Worm (Caenorhabditis elegans) whole organism, L1 larva: ENCODE results near the gene sos-1.

ENCODE experiments used
- C04F5.9 ChIP-seq: sonication (generic microtip); optimal IDR thresholded peaks from 2 replicates; lab custom pipeline; 2016; ENCODE audit warnings: missing genetic modification characterization, missing compliant biosample characterization
- C16A3.4 ChIP-seq: fragments of 150-350 bp; optimal IDR thresholded peaks from 2 replicates; lab custom pipeline; 2014; ENCODE audit warnings: missing biosample characterization, missing genetic modification characterization
- C34B4.2 ChIP-seq: sonication (generic microtip); optimal IDR thresholded peaks from 2 replicates; lab custom pipeline; 2017; ENCODE audit warnings: mild to moderate bottlenecking, missing genetic modification characterization, missing compliant biosample characterization
- F16B12.6 ChIP-seq: fragments of 150-350 bp; optimal IDR thresholded peaks from 2 replicates; lab custom pipeline; 2014; ENCODE audit warnings: missing biosample characterization, missing genetic modification characterization
- aly-2 ChIP-seq: fragments of 150-350 bp; optimal IDR thresholded peaks from 2 replicates; lab custom pipeline; 2014; ENCODE audit warnings: missing biosample characterization, missing genetic modification characterization
- ceh-88 ChIP-seq: fragments of 200-800 bp; sonication (Bioruptor generic); IDR thresholded peaks from 2 replicates; pipeline ENCODE4 v1.3.6; 2022; ENCODE audit warnings: missing genetic modification characterization, missing compliant biosample characterization
- dpl-1 ChIP-seq, 3 experiments: fragments of 150-350 bp in 2 of 3; sonication (generic microtip) in 1 of 3; optimal IDR thresholded peaks; 2 replicates each; lab custom pipeline; 2014 to 2017; ENCODE audit warnings: missing biosample characterization in 3 of 3, missing genetic modification characterization in 3 of 3, missing genetic modification reagents in 3 of 3
- efl-1 ChIP-seq, 4 experiments: fragments of 150-350 bp; optimal IDR thresholded peaks in 3 of 4; peaks in 1 of 4; 1 replicate in 1 of 4; 2 replicates in 3 of 4; lab custom pipeline; 2014; ENCODE audit warnings: missing biosample characterization in 2 of 4, missing genetic modification characterization in 2 of 4, missing genetic modification reagents in 2 of 4
- elt-2 ChIP-seq: sonication (generic microtip); optimal IDR thresholded peaks from 2 replicates; lab custom pipeline; 2016; ENCODE audit warnings: missing genetic modification characterization, mild to moderate bottlenecking, inconsistent platforms, missing compliant biosample characterization, missing genetic modification reagents
- elt-3 ChIP-seq, 6 experiments: fragments of 150-350 bp in 1 of 6; sonication (generic microtip); optimal IDR thresholded peaks; 2 replicates each; lab custom pipeline; 2017 to 2018; ENCODE audit warnings: missing biosample characterization in 6 of 6, missing genetic modification characterization in 6 of 6, inconsistent platforms in 1 of 6
- ets-5 ChIP-seq: fragments of 200-800 bp; sonication (Bioruptor generic); IDR thresholded peaks from 2 replicates; pipeline ENCODE4 v1.3.6; 2022; ENCODE audit warnings: missing genetic modification characterization, missing compliant biosample characterization
- fkh-10 ChIP-seq: sonication (generic microtip); optimal IDR thresholded peaks from 2 replicates; lab custom pipeline; 2017; ENCODE audit warnings: missing biosample characterization, missing genetic modification reagents, missing genetic modification characterization
- fkh-8 ChIP-seq: sonication (generic microtip); optimal IDR thresholded peaks from 2 replicates; lab custom pipeline; 2016; ENCODE audit warnings: mild to moderate bottlenecking, missing genetic modification characterization, missing compliant biosample characterization
- grh-1 ChIP-seq: fragments of 200-800 bp; sonication (Bioruptor generic); IDR thresholded peaks from 2 replicates; pipeline ENCODE4 v1.3.6; 2022; ENCODE audit warnings: missing genetic modification reagents, missing genetic modification characterization, missing compliant biosample characterization
- hpl-2 ChIP-seq: fragments of 150-350 bp; optimal IDR thresholded peaks from 2 replicates; lab custom pipeline; 2014; ENCODE audit warnings: missing biosample characterization, missing genetic modification reagents, missing genetic modification characterization
- isw-1 ChIP-seq: fragments of 200-800 bp; sonication (Bioruptor generic); IDR thresholded peaks from 2 replicates; pipeline ENCODE4 v1.3.6; 2022; ENCODE audit warnings: missing genetic modification characterization, missing compliant biosample characterization
- jun-1 ChIP-seq: fragments of 150-350 bp; optimal IDR thresholded peaks from 2 replicates; lab custom pipeline; 2014; ENCODE audit warnings: missing biosample characterization, missing genetic modification reagents, missing genetic modification characterization
- lin-13 ChIP-seq: fragments of 150-350 bp; optimal IDR thresholded peaks from 2 replicates; lab custom pipeline; 2014; ENCODE audit warnings: missing biosample characterization, missing genetic modification reagents, missing genetic modification characterization
- lin-14 ChIP-seq: fragments of 200-800 bp; sonication (Bioruptor generic); optimal IDR thresholded peaks from 2 replicates; lab custom pipeline; 2018; ENCODE audit warnings: mild to moderate bottlenecking, missing genetic modification characterization, moderate library complexity, missing compliant biosample characterization
- lsy-2 ChIP-seq, 2 experiments: fragments of 150-350 bp; optimal IDR thresholded peaks; 2 replicates each; lab custom pipeline; 2014; ENCODE audit warnings: missing biosample characterization in 2 of 2, missing genetic modification characterization in 2 of 2
- mab-9 ChIP-seq: fragments of 200-800 bp; sonication (Bioruptor generic); IDR thresholded peaks from 2 replicates; pipeline ENCODE4 v1.3.6; 2022; ENCODE audit warnings: missing genetic modification reagents, missing genetic modification characterization, missing compliant biosample characterization
- mdl-1 ChIP-seq, 2 experiments: fragments of 150-350 bp; optimal IDR thresholded peaks; 2 replicates each; lab custom pipeline; 2014 to 2017; ENCODE audit warnings: missing biosample characterization in 2 of 2, missing genetic modification characterization in 2 of 2, inconsistent platforms in 1 of 2
- mef-2 ChIP-seq: fragments of 150-350 bp; optimal IDR thresholded peaks from 2 replicates; lab custom pipeline; 2014; ENCODE audit warnings: missing biosample characterization, missing genetic modification characterization
- nhr-237 ChIP-seq: fragments of 150-350 bp; optimal IDR thresholded peaks from 2 replicates; lab custom pipeline; 2014; ENCODE audit warnings: missing biosample characterization, missing genetic modification characterization
- nhr-28 ChIP-seq: fragments of 150-350 bp; optimal IDR thresholded peaks from 2 replicates; lab custom pipeline; 2014; ENCODE audit warnings: missing biosample characterization, missing genetic modification characterization
- nhr-71 ChIP-seq: sonication (generic microtip); optimal IDR thresholded peaks from 2 replicates; lab custom pipeline; 2016; ENCODE audit warnings: mild to moderate bottlenecking, missing genetic modification characterization, moderate library complexity, missing compliant biosample characterization
- nhr-84 ChIP-seq: sonication (generic microtip); optimal IDR thresholded peaks from 2 replicates; lab custom pipeline; 2017; ENCODE audit warnings: missing biosample characterization, missing genetic modification characterization
- nhr-85 ChIP-seq: sonication (generic microtip); peaks from one replicate; lab custom pipeline; 2016; ENCODE audit warnings: missing genetic modification characterization, inconsistent platforms, missing compliant biosample characterization
- pag-3 ChIP-seq: sonication (generic microtip); optimal IDR thresholded peaks from 2 replicates; lab custom pipeline; 2017; ENCODE audit warnings: missing genetic modification characterization, mild to moderate bottlenecking, missing compliant biosample characterization, antibody characterized with exemption, borderline replicate concordance; ENCODE audit not compliant: insufficient read depth
- pax-3 ChIP-seq: fragments of 200-800 bp; sonication (Bioruptor generic); optimal IDR thresholded peaks from 2 replicates; lab custom pipeline; 2018; ENCODE audit warnings: mild to moderate bottlenecking, missing genetic modification characterization, moderate library complexity, missing compliant biosample characterization
- sup-37 ChIP-seq: fragments of 200-800 bp; sonication (Bioruptor generic); optimal IDR thresholded peaks from 2 replicates; lab custom pipeline; 2018; ENCODE audit warnings: mild to moderate bottlenecking, missing genetic modification characterization, missing compliant biosample characterization
- tlp-1 ChIP-seq: fragments of 150-350 bp; optimal IDR thresholded peaks from 2 replicates; lab custom pipeline; 2014; ENCODE audit warnings: missing biosample characterization, missing genetic modification characterization
- unc-98 ChIP-seq: fragments of 200-800 bp; sonication (Bioruptor generic); IDR thresholded peaks from 2 replicates; pipeline ENCODE4 v1.3.6; 2022; ENCODE audit warnings: missing genetic modification characterization, missing compliant biosample characterization
- zip-4 ChIP-seq: fragments of 200-800 bp; sonication (Bioruptor generic); optimal IDR thresholded peaks from 2 replicates; lab custom pipeline; 2018; ENCODE audit warnings: mild to moderate bottlenecking, missing genetic modification characterization, moderate library complexity, missing compliant biosample characterization

The sos-1 gene

ce11 chrV:4549191-4549590, at the start of gene sos-1:
Gene sos-1, minus strand, starts transcription at chrV:4549291.
- TF ChIP-seq fkh-10 (no peak), C16A3.4 (tag; lab: Kevin White, UChicago) (no peak), sup-37 (GFP tag; lab: Kevin White, UChicago) (no peak), isw-1 (no peak), lin-13 (GFP tag; lab: Kevin White, UChicago) (no peak), nhr-28 (tag; lab: Kevin White, UChicago) (no peak), C34B4.2 (no peak), nhr-84 (tag; lab: Kevin White, UChicago) (no peak), lsy-2 (tag; optimal IDR thresholded peaks at IDR 0.05; lab: Kevin White, UChicago) (no peak), nhr-71 (tag; lab: Kevin White, UChicago) (no peak), mab-9 (no peak), mef-2 (tag; lab: Kevin White, UChicago) (no peak), hpl-2 (GFP tag; lab: Kevin White, UChicago) (no peak), C04F5.9 (tag; lab: Kevin White, UChicago) (no peak), lin-14 (GFP tag; lab: Kevin White, UChicago) (no peak)

- TF ChIP-seq mdl-1 (tag; optimal IDR thresholded peaks at IDR 0.05; lab: Kevin White, UChicago): no peak
- no peak for TF ChIP-seq pax-3 (tag; lab: Kevin White, UChicago)
- TF ChIP-seq mef-2 (tag; lab: Kevin White, UChicago): no peak
- TF ChIP-seq ceh-88 (GFP tag; lab: Robert Waterston, UW): no peak
- no peak for TF ChIP-seq mab-9
- peak; percentile 76 for TF ChIP-seq elt-2 (tag; lab: Kevin White, UChicago)
- TF ChIP-seq C34B4.2: no peak
- no peak for TF ChIP-seq unc-98 (GFP tag; lab: Robert Waterston, UW)
These were observed 49.4 kb upstream of the sos-1 start for ce11 chrV:4598489-4598888.

- TF ChIP-seq nhr-85 (tag; lab: Kevin White, UChicago) (peak; percentile 11), isw-1 (no peak), efl-1 (optimal IDR thresholded peaks at IDR 0.05; lab: Kevin White, UChicago) (no peak), efl-1 (GFP tag; optimal IDR thresholded peaks at IDR 0.05 in 1 of 2; lab: Kevin White, UChicago) (peak in 1 of 2 experiments; percentile 87), aly-2 (tag; lab: Kevin White, UChicago) (no peak), nhr-237 (no peak), tlp-1 (tag; lab: Kevin White, UChicago) (no peak), F16B12.6 (tag; lab: Kevin White, UChicago) (no peak), fkh-8 (tag; lab: Kevin White, UChicago) (no peak)
These were observed 41.7 kb upstream of the sos-1 start for ce11 chrV:4590791-4591190.

- peak; percentile 40 for TF ChIP-seq nhr-85 (tag; lab: Kevin White, UChicago)
- TF ChIP-seq pag-3 (tag; lab: Kevin White, UChicago): no peak
- TF ChIP-seq mef-2 (tag; lab: Kevin White, UChicago): no peak
These were observed 35.9 kb upstream of the sos-1 start, which contains the start of gene Y61A9LA.1 for ce11 chrV:4585009-4585408. Gene Y61A9LA.1, plus strand, starts transcription at chrV:4585309.

- no peak for TF ChIP-seq dpl-1 (GFP tag; optimal IDR thresholded peaks at IDR 0.05; lab: Kevin White, UChicago)
- no peak for TF ChIP-seq jun-1 (tag; lab: Kevin White, UChicago)
- no peak for TF ChIP-seq zip-4
- TF ChIP-seq elt-3 (tag; optimal IDR thresholded peaks at IDR 0.05; lab: Kevin White, UChicago): no peak
- no peak for TF ChIP-seq mab-9
- TF ChIP-seq ceh-88 (GFP tag; lab: Robert Waterston, UW): no peak
- TF ChIP-seq tlp-1 (tag; lab: Kevin White, UChicago): no peak
- no peak for TF ChIP-seq grh-1
- no peak for TF ChIP-seq ets-5 (GFP tag; lab: Robert Waterston, UW)
These were observed 31.5 kb upstream of the sos-1 start for ce11 chrV:4580594-4580993.
